Worm (Caenorhabditis elegans): ENCODE measurements around the gene F44D12.16.
A peak's percentile ranks its signal among the peaks of the same experiment; 100 is the strongest.

Gene F44D12.16

DNA sequence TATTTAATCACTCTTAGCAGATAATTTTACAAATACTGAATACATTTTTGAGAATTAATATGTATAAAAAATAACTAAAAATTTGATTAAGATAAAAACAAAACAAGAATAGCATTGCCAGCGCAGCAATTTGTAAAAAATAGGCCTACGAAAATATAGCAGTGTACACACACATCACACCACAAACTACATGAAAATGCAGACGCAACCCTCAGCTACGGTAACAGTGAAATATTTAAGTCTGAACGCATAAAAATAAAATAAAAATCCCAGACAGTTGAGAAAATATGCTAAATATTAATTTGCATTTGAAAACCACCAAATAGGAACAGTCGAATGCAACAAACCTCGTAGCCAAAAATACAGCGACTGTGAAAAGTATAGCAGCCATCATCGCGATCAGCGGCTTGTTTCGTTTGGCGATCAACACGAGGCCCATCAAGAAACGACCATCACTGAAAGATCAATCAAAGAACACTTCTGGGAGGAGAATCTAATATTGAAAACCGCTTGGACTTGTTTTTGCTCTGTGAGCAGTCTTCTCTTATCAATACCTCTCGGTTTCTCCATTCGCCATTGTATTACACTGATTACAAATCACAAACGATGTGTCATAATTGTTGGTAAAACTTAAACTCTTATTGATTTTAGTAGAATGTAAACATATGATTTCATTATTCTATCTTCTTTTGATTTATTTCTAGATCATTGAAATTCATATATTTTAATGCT is 30.2 kb upstream of the F44D12.16 start, which contains the start of gene pyp-1 (continued):
- no peak for TF ChIP-seq skn-1 (tag; optimal IDR thresholded peaks at IDR 0.05)
- TF ChIP-seq dmd-8 (GFP tag; IDR thresholded peaks at IDR 0.05), result no peak
- TF ChIP-seq sdz-12 (GFP tag; optimal IDR thresholded peaks at IDR 0.05), result no peak
- no peak for TF ChIP-seq duxl-1 (tag; optimal IDR thresholded peaks at IDR 0.05; ENCODE audit: poor library complexity)
- no peak for TF ChIP-seq nhr-48 (tag; optimal IDR thresholded peaks at IDR 0.05)

DNA sequence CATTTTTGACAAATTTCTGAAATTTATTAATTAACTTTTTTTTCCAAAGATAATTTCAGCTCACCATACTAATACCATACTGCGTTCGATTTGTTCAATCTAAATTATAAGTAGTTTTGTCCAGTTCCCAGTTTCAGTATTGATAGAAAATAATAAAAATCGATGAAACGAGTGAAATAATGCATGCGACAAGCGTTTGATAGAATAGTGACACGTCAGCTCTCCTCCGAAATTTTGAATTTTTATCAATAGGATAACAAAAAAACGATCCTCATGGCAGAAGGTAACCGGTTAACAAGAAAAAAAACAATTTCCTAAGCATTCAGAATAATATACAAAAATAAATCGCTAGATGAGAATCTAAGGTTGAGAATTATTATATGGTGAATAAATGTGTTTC is 27.1 kb upstream of the F44D12.16 start, which contains the start of gene C47E12.3:
C47E12.3 (minus strand) TSS at position 101 of the 400 bp plus-strand sequence.
- TF ChIP-seq nhr-111 (GFP tag; optimal IDR thresholded peaks at IDR 0.05) (no peak), nhr-28 (tag; optimal IDR thresholded peaks at IDR 0.05) (no peak), skn-1 (tag; optimal IDR thresholded peaks at IDR 0.05) (no peak), ceh-82 (tag; optimal IDR thresholded peaks at IDR 0.05) (no peak), ctbp-1 (GFP tag; IDR thresholded peaks at IDR 0.05) (no peak), attf-4 (tag; optimal IDR thresholded peaks at IDR 0.05) (no peak)

DNA sequence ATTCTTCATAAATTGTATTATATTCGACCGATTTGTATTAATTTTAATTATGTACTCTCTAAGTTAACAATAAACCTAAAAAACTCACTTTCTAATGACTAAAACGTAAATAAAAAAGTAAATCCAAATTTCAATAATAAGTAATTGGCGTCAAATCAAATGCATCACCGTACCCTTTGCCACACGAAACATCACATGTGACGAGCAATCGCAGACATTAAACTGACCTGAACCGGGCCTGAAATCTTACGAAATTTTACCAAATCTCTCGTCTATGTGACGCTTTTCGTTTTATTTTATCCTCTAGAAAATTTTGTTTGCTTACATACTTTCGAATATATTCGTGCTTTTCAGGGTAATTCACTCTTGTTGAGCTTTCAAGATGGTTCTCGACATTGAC is 25.5 kb upstream of the F44D12.16 start, which contains the start of the genes C47E12.2 and sars-1:
C47E12.2 (minus strand) TSS at position 131 of the 400 bp plus-strand sequence.
sars-1 (plus strand) TSS at position 355 of the 400 bp plus-strand sequence.
- TF ChIP-seq ztf-7 (tag; optimal IDR thresholded peaks at IDR 0.05) (no peak), zip-2 (tag; optimal IDR thresholded peaks at IDR 0.05) (peak; percentile 86), ZK546.5 (tag; optimal IDR thresholded peaks at IDR 0.05) (no peak), lsy-2 (tag; optimal IDR thresholded peaks at IDR 0.05) (peak in 1 of 2 experiments; percentile 90), egl-43 (GFP tag; IDR thresholded peaks at IDR 0.05) (no peak), mes-2 (tag; optimal IDR thresholded peaks at IDR 0.05; ENCODE audit: poor library complexity, severe bottlenecking) (peak; percentile 44), unc-130 (GFP tag; optimal IDR thresholded peaks at IDR 0.05) (no peak)

DNA sequence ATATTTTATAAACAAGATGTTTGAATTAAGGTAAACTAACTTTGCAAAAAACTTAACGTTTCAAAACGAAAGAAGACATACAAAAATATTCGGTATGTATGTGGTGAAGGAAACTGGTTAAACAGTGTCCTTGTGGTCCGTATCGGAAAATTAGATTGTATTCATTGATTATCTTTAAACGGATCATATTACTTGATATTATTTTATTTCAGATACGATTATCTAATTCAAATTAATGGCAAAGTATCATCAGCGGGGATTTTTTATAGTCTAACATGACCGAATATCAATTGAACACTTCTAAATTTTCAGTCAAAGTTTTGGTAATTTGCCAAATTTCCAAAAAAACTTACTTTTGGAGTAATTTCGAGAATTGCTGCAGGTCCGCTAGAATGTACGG is 22.1 kb upstream of the F44D12.16 start, which contains the start of gene C47E12.13:
C47E12.13 (minus strand) TSS at position 101 of the 400 bp plus-strand sequence.
- TF ChIP-seq nhr-10 (tag; optimal IDR thresholded peaks at IDR 0.05) (no peak), madf-5 (GFP tag; IDR thresholded peaks at IDR 0.05) (no peak)

DNA sequence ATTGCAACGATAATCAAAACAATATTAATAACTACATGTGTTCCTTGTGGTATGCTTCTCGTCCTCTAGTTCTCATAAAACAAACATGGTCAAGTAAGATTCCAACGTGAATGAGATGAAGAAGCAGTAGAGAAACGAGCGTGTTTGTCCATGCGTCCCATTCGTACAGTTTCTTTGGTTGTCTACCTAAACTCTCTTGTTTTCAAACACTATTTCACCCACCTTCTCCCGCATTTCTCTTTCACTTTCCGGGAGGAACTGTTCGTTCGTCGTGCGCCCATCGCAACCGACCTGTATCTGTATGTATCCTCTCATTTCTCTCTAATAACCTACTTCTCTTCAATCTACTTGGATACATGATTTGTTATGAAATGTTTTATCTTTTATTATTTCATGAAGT is 21.1 kb upstream of the F44D12.16 start:
- TF ChIP-seq mxl-3 (GFP tag; optimal IDR thresholded peaks at IDR 0.05) (peak; percentile 54), pha-4 (GFP tag; IDR thresholded peaks at IDR 0.05) (no peak), pha-4 (tag; optimal IDR thresholded peaks at IDR 0.05) (peak; percentile 42), lsy-2 (tag; optimal IDR thresholded peaks at IDR 0.05) (peak in 1 of 2 experiments; percentile 31), nhr-77 (tag; optimal IDR thresholded peaks at IDR 0.05) (peak; percentile 5), ctbp-1 (GFP tag; IDR thresholded peaks at IDR 0.05) (no peak), mes-2 (tag; optimal IDR thresholded peaks at IDR 0.05; ENCODE audit: poor library complexity, severe bottlenecking) (peak; percentile 30), F44E2.7 (GFP tag; IDR thresholded peaks at IDR 0.05) (no peak), hlh-11 (tag; optimal IDR thresholded peaks at IDR 0.05) (peak; percentile 50), hlh-30 (tag; optimal IDR thresholded peaks at IDR 0.05; ENCODE audit: insufficient read depth) (peak; percentile 5), daf-16 (GFP tag; optimal IDR thresholded peaks at IDR 0.05) (no peak), daf-16 (tag; optimal IDR thresholded peaks at IDR 0.05) (peak; percentile 20), D1046.2 (GFP tag; IDR thresholded peaks at IDR 0.05) (no peak), lir-3 (tag; optimal IDR thresholded peaks at IDR 0.05) (no peak), nhr-28 (tag; optimal IDR thresholded peaks at IDR 0.05) (peak; percentile 74), hmg-1.1 (GFP tag; IDR thresholded peaks at IDR 0.05) (0 out of 2 replicates have a peak, but pooled peaks have one; percentile 50), madf-5 (GFP tag; IDR thresholded peaks at IDR 0.05) (0 out of 4 replicates have a peak, but pooled peaks of 1 of the 2 experiments have one; percentile 16), dve-1 (tag; optimal IDR thresholded peaks at IDR 0.05; ENCODE audit: insufficient read depth) (peak; percentile 46), zfp-2 (tag; optimal IDR thresholded peaks at IDR 0.05) (no peak), dpl-1 (GFP tag; optimal IDR thresholded peaks at IDR 0.05) (no peak), mdl-1 (tag; optimal IDR thresholded peaks at IDR 0.05) (peak; percentile 18 to 81), duxl-1 (tag; optimal IDR thresholded peaks at IDR 0.05; ENCODE audit: poor library complexity) (no peak), Y5F2A.4 (GFP tag; optimal IDR thresholded peaks at IDR 0.05) (no peak)
